Worm (Caenorhabditis elegans) whole organism, midembryonic: ENCODE results near the gene lgc-53.

Experiments
- T22C8.4 ChIP-seq: fragments of 200-800 bp; sonication (Bioruptor generic); IDR thresholded peaks from 2 replicates; pipeline ENCODE4 v1.3.6; 2022; ENCODE audit warnings: missing genetic modification characterization, missing compliant biosample characterization
- cog-1 ChIP-seq: sonication (generic microtip); optimal IDR thresholded peaks from 2 replicates; lab custom pipeline; 2016; ENCODE audit warnings: missing genetic modification characterization, missing compliant biosample characterization
- flt-1 ChIP-seq: fragments of 200-800 bp; sonication (Bioruptor generic); IDR thresholded peaks from 2 replicates; pipeline ENCODE4 v1.3.6; 2022; ENCODE audit warnings: missing genetic modification characterization, missing compliant biosample characterization
- klf-2 ChIP-seq: fragments of 200-800 bp; sonication (Bioruptor generic); conservative IDR thresholded peaks from 2 replicates; pipeline ENCODE4 v1.3.6; 2022; ENCODE audit warnings: missing genetic modification reagents, missing genetic modification characterization, missing compliant biosample characterization
- med-1 ChIP-seq: sonication (generic microtip); optimal IDR thresholded peaks from 2 replicates; lab custom pipeline; 2017; ENCODE audit warnings: missing genetic modification characterization, mild to moderate bottlenecking, missing compliant biosample characterization, antibody characterized with exemption, missing genetic modification reagents; ENCODE audit not compliant: insufficient read depth
- ref-1 ChIP-seq: fragments of 200-800 bp; sonication (Bioruptor generic); conservative IDR thresholded peaks from 2 replicates; pipeline ENCODE4 v1.3.6; 2022; ENCODE audit warnings: missing genetic modification reagents, missing genetic modification characterization, missing compliant biosample characterization
- tab-1 ChIP-seq: fragments of 200-800 bp; sonication (Bioruptor generic); IDR thresholded peaks from 2 replicates; pipeline ENCODE4 v1.3.6; 2022; ENCODE audit warnings: missing genetic modification characterization, missing compliant biosample characterization
- ztf-23 ChIP-seq: fragments of 200-800 bp; sonication (Bioruptor generic); IDR thresholded peaks from 2 replicates; pipeline ENCODE4 v1.3.6; 2022; ENCODE audit warnings: missing genetic modification reagents, missing genetic modification characterization, missing compliant biosample characterization
- ztf-29 ChIP-seq: fragments of 200-800 bp; sonication (Bioruptor generic); IDR thresholded peaks from 2 replicates; pipeline ENCODE4 v1.3.6; 2022; ENCODE audit warnings: missing genetic modification reagents, missing genetic modification characterization, missing compliant biosample characterization

lgc-53 gene

DNA sequence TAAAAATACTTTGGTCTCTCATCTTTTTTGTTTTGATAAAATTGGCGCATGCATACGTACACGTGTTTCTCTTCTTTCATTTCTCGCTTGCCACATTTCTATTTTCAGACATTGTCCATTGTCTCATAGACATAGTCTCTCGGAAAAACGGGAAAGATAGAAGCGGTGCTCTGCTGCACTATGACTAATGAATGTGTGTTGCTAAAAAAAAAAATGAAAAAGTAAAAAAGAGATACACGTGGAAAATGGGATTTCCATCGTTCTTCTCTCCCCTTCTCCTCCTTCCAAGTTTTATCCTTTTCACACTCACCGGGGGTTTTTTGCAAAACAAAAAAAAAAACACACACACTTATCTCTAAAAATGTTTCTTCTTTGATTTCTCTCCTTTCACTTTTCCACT, 23.5 kb downstream of the lgc-53 start:
- no peak for TF ChIP-seq ztf-29 (GFP tag; lab: Robert Waterston, UW)
- no peak for TF ChIP-seq ref-1 (GFP tag; lab: Robert Waterston, UW)
- no peak for TF ChIP-seq klf-2 (GFP tag; lab: Robert Waterston, UW)
- no peak for TF ChIP-seq med-1 (GFP tag; lab: Kevin White, UChicago)
- TF ChIP-seq ztf-23 (GFP tag; lab: Robert Waterston, UW): no peak
- no peak for TF ChIP-seq cog-1 (tag; lab: Kevin White, UChicago)
- no peak for TF ChIP-seq T22C8.4 (GFP tag; lab: Robert Waterston, UW)
- no peak for TF ChIP-seq flt-1
- no peak for TF ChIP-seq tab-1 (GFP tag; lab: Robert Waterston, UW)

- TF ChIP-seq tab-1 (GFP tag; lab: Robert Waterston, UW): no peak
- TF ChIP-seq ztf-23 (GFP tag; lab: Robert Waterston, UW): no peak
- no peak for TF ChIP-seq klf-2 (GFP tag; lab: Robert Waterston, UW)
- no peak for TF ChIP-seq T22C8.4 (GFP tag; lab: Robert Waterston, UW)
- TF ChIP-seq flt-1: no peak
- TF ChIP-seq med-1 (GFP tag; lab: Kevin White, UChicago): no peak
- TF ChIP-seq cog-1 (tag; lab: Kevin White, UChicago): no peak
- no peak for TF ChIP-seq ref-1 (GFP tag; lab: Robert Waterston, UW)
These were observed 26.0 kb downstream of the lgc-53 start for ce11 chrX:16737478-16737877.

DNA sequence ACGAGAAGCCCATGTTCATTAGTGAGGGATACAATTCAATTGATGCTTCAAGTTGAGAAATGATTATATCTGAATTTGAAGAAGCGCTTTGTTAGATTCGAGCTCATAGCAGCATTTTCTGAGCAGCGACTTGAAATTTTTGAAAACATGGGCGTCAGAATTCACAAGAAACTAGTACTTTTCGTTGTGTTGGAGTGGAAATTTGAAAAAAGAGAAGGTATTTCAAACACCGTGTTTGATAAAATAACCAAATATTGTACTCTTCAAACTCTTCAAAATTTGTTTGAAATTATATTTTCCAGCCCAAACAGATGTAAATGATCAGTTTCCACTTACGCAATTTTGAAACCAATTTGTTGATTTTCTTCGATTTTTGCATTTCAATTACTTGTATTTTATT, 33.5 kb downstream of the lgc-53 start, which contains the start of gene C10E2.2:
TSS of gene C10E2.2 (plus strand) at position 301 of the 400 bp plus-strand sequence.
- TF ChIP-seq ref-1 (GFP tag; lab: Robert Waterston, UW): no peak
- TF ChIP-seq flt-1: no peak
- TF ChIP-seq ztf-23 (GFP tag; lab: Robert Waterston, UW): no peak
- TF ChIP-seq med-1 (GFP tag; lab: Kevin White, UChicago): no peak
- no peak for TF ChIP-seq ztf-29 (GFP tag; lab: Robert Waterston, UW)
- no peak for TF ChIP-seq T22C8.4 (GFP tag; lab: Robert Waterston, UW)
- no peak for TF ChIP-seq tab-1 (GFP tag; lab: Robert Waterston, UW)
- TF ChIP-seq klf-2 (GFP tag; lab: Robert Waterston, UW): no peak
- TF ChIP-seq cog-1 (tag; lab: Kevin White, UChicago): no peak

ce11 chrX:16752196-16752595, 40.7 kb downstream of the lgc-53 start:
- no peak for TF ChIP-seq T22C8.4 (GFP tag; lab: Robert Waterston, UW)
- no peak for TF ChIP-seq med-1 (GFP tag; lab: Kevin White, UChicago)
- no peak for TF ChIP-seq ztf-29 (GFP tag; lab: Robert Waterston, UW)
- TF ChIP-seq klf-2 (GFP tag; lab: Robert Waterston, UW): no peak
- no peak for TF ChIP-seq cog-1 (tag; lab: Kevin White, UChicago)
- no peak for TF ChIP-seq ztf-23 (GFP tag; lab: Robert Waterston, UW)
- TF ChIP-seq ref-1 (GFP tag; lab: Robert Waterston, UW): no peak
- TF ChIP-seq tab-1 (GFP tag; lab: Robert Waterston, UW): no peak
- TF ChIP-seq flt-1: no peak

ce11 chrX:16754474-16754873, 43.0 kb downstream of the lgc-53 start, which contains the start of gene C10E2.5:
TSS of gene C10E2.5 (minus strand) at chrX:16754574.
- TF ChIP-seq tab-1 (GFP tag; lab: Robert Waterston, UW): no peak
- no peak for TF ChIP-seq ztf-23 (GFP tag; lab: Robert Waterston, UW)
- TF ChIP-seq ztf-29 (GFP tag; lab: Robert Waterston, UW): no peak
- TF ChIP-seq med-1 (GFP tag; lab: Kevin White, UChicago): no peak
- TF ChIP-seq flt-1: no peak
- TF ChIP-seq klf-2 (GFP tag; lab: Robert Waterston, UW): no peak
- TF ChIP-seq T22C8.4 (GFP tag; lab: Robert Waterston, UW): no peak
- TF ChIP-seq cog-1 (tag; lab: Kevin White, UChicago): no peak
- no peak for TF ChIP-seq ref-1 (GFP tag; lab: Robert Waterston, UW)

DNA sequence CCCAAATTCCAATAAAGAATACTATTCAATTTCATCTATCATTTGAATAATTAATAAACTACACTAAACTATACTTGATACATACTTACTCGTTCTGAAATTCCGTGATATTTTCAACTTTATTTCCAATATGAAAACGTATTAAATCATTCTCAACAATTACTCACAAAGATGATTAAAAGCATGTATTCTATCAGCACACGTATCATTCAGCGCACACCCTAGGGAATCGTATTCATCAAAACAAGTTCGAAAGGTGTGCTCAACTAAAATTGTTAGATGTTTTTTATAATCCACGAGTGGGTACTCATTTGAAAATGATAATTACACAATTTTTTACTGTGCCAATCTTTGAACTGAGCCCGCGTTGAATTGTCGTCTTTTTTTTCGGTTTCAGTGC, 51.0 kb downstream of the lgc-53 start, which contains the start of gene C10E2.1:
TSS of gene C10E2.1 (plus strand) at position 301 of the 400 bp plus-strand sequence.
- TF ChIP-seq med-1 (GFP tag; lab: Kevin White, UChicago) (no peak), T22C8.4 (GFP tag; lab: Robert Waterston, UW) (no peak), klf-2 (GFP tag; lab: Robert Waterston, UW) (no peak), flt-1 (no peak), ztf-23 (GFP tag; lab: Robert Waterston, UW) (no peak)
